Fruit fly (Drosophila melanogaster) whole organism: ENCODE measurements around the gene CG32040.

Source experiments
- CG8478 ChIP-seq: fragments of >200 bp; optimal IDR thresholded peaks from 2 replicates; lab custom pipeline; 2018; ENCODE audit warnings: inconsistent platforms
- pan ChIP-seq: fragments of >200 bp; optimal IDR thresholded peaks from 2 replicates; lab custom pipeline; 2017

DNA sequence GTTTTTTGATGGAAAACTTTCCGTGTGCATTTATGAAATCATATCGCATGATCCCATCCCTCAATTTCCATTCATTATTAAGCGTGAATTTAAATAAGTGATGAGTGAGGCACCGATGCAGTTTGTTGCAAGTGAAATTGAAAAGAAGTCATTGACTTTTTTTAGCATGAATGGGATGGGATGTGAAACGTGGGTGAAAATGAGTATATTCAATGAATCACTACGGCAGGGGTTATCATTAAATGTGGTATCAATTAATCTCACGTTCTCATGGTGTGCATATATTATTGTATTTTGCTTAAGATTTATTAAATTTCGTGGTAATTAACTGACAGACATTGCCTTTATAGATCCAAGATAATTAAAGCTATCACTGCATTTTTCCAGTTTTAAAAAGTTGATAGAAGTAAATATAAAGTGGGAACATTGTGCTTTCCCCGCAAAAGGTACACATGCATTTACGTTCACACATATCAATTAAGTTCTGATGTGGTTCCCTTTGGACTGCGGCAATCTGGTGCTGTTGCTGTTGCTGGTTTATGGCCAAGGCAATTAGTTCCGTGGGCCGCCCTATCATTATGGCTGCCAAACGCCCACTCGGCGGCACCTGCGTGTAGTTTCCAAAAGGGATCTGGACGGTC, 37.6 kb downstream of the CG32040 start:
- TF ChIP-seq pan (lab: Kevin White, UChicago), result no peak
- TF ChIP-seq CG8478 (lab: Kevin White, UChicago), result no peak
